Fruit fly (Drosophila melanogaster) whole organism, pupa: ENCODE data around the gene Burs.

Source experiments
- CG10348 ChIP-seq: fragments of 200-800 bp; sonication (Bioruptor generic); IDR thresholded peaks from 2 replicates; pipeline ENCODE4 v1.3.6; 2022; ENCODE audit warnings: missing biosample characterization, missing genetic modification characterization
- CG13204 ChIP-seq: fragments of 200-800 bp; sonication (Bioruptor generic); optimal IDR thresholded peaks from 2 replicates; lab custom pipeline; 2018; ENCODE audit warnings: missing biosample characterization, mild to moderate bottlenecking, missing genetic modification characterization, moderate library complexity
- CG15710 ChIP-seq: fragments of 200-800 bp; sonication (Bioruptor generic); optimal IDR thresholded peaks from 2 replicates; lab custom pipeline; 2018; ENCODE audit warnings: missing biosample characterization, mild to moderate bottlenecking, missing genetic modification characterization, moderate library complexity
- CG17806 ChIP-seq: fragments of 200-800 bp; sonication (Bioruptor generic); optimal IDR thresholded peaks from 2 replicates; lab custom pipeline; 2018; ENCODE audit warnings: missing biosample characterization, mild to moderate bottlenecking, missing genetic modification characterization, moderate library complexity
- CG32121 ChIP-seq: fragments of 200-800 bp; sonication (Bioruptor generic); IDR thresholded peaks from 2 replicates; pipeline ENCODE4 v1.3.6; 2022; ENCODE audit warnings: missing biosample characterization, missing genetic modification characterization
- CG8301 ChIP-seq: fragments of 200-800 bp; sonication (Bioruptor generic); optimal IDR thresholded peaks from 2 replicates; lab custom pipeline; 2018; ENCODE audit warnings: missing biosample characterization, mild to moderate bottlenecking, missing genetic modification characterization
- D1 ChIP-seq: fragments of 200-800 bp; sonication (Bioruptor generic); optimal IDR thresholded peaks from 2 replicates; lab custom pipeline; 2018; ENCODE audit warnings: missing biosample characterization, mild to moderate bottlenecking, missing genetic modification characterization, moderate library complexity
- EcR ChIP-seq: fragments of 200-800 bp; sonication (Bioruptor generic); optimal IDR thresholded peaks from 3 replicates; lab custom pipeline; 2019; ENCODE audit warnings: missing biosample characterization, missing genetic modification characterization, mild to moderate bottlenecking, moderate library complexity, missing genetic modification reagents
- Ets98B ChIP-seq: fragments of 200-800 bp; sonication (Bioruptor generic); IDR thresholded peaks from 2 replicates; pipeline ENCODE4 v1.3.6; 2022; ENCODE audit warnings: missing biosample characterization, missing genetic modification characterization
- Pif1A ChIP-seq: fragments of 200-800 bp; sonication (Bioruptor generic); optimal IDR thresholded peaks from 3 replicates; lab custom pipeline; 2016; ENCODE audit warnings: missing biosample characterization, missing genetic modification characterization
- fd96Ca ChIP-seq: fragments of 200-800 bp; sonication (Bioruptor generic); IDR thresholded peaks from 3 replicates; pipeline ENCODE4 v1.3.6; 2022; ENCODE audit warnings: missing biosample characterization, missing genetic modification characterization
- gl ChIP-seq: fragments of 200-800 bp; sonication (Bioruptor generic); optimal IDR thresholded peaks from 2 replicates; lab custom pipeline; 2018; ENCODE audit warnings: missing biosample characterization, mild to moderate bottlenecking, missing genetic modification characterization
- rn ChIP-seq: fragments of 200-800 bp; sonication (Bioruptor generic); IDR thresholded peaks from 2 replicates; pipeline ENCODE4 v1.3.6; 2022; ENCODE audit warnings: missing biosample characterization, missing genetic modification characterization

- TF ChIP-seq rn (GFP tag; lab: Robert Waterston, UW) = no peak
- no peak for TF ChIP-seq CG32121
- TF ChIP-seq gl (tag; lab: Kevin White, UChicago) = no peak
- TF ChIP-seq D1 (tag; lab: Kevin White, UChicago) = no peak
- TF ChIP-seq Pif1A (GFP tag; lab: Kevin White, UChicago) = no peak
- no peak for TF ChIP-seq fd96Ca (GFP tag; lab: Robert Waterston, UW)
- TF ChIP-seq CG17806 = no peak
- TF ChIP-seq CG10348 (GFP tag; lab: Robert Waterston, UW) = no peak
- no peak for TF ChIP-seq EcR (GFP tag; lab: Kevin White, UChicago)
- TF ChIP-seq Ets98B (GFP tag; lab: Robert Waterston, UW) = no peak
- TF ChIP-seq CG15710 (tag; lab: Kevin White, UChicago) = no peak
- no peak for TF ChIP-seq CG8301 (tag; lab: Kevin White, UChicago)
- TF ChIP-seq CG13204 (GFP tag; lab: Kevin White, UChicago) = no peak
Measured at dm6 chr3R:21730955-21731354, 38.4 kb upstream of the Burs start.
